Worm (Caenorhabditis elegans): ENCODE measurements around the gene C06A12.3.

Gene C06A12.3

DNA sequence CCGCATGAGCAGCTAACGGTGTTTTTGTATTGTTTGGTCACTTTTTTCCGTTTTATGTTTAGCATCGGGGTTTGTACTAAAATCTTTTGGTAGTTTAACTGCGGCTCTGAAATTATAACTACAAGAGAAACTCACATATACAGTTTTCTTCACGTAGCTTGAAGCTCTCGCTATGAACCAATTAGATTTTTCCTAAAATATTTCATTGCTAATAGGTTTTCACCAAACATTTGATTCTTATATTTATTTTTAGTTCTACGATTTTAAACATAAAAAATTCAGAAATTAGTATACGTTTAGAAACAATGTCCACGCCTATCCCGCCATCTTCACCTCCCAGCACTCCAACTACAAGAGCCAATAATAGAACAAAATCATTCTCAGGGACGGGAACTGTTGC is at the start of gene C06A12.3:
Gene C06A12.3 (plus strand): TSS at position 301 of the 400 bp plus-strand sequence.
- no peak for TF ChIP-seq dao-5 (tag; optimal IDR thresholded peaks at IDR 0.05)
- no peak for TF ChIP-seq W03F9.2 (tag; optimal IDR thresholded peaks at IDR 0.05)
- TF ChIP-seq him-1 (tag; optimal IDR thresholded peaks at IDR 0.05), result no peak

DNA sequence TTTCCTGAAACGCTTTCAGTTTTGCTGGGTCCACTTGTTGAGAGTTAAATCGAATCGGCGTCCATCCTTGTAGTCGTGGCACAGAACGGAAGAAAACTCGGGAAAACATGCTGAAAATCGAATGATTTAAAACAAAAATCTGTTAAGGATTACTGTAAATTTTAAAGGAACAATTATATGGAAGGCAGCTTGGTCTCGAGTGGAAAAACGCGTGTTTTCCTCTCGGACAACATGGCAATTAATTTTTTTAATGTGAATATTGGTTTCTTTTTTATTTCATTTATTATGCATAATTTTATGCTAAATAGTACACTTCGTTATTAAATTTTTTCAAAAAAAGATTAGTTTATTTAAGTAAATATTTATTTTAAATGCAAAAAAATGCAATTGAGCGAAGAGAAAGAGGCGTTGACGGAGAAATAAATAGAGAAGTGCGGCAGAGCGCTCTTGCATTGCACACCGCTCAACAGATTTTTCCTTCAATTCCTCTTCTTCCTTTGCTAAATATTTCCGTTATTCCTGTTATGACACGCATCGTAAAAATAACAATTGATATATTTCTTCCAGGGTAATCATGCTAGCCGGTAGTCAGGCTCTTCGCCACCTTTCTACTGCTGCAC is 47.4 kb upstream of the C06A12.3 start, which contains the start of the genes C30H6.9 and dlat-2:
Gene C30H6.9 (minus strand): TSS at position 110 of the 620 bp plus-strand sequence.
Gene dlat-2 (plus strand): TSS at position 566 of the 620 bp plus-strand sequence.
- TF ChIP-seq W03F9.2 (tag; optimal IDR thresholded peaks at IDR 0.05) (peak; percentile 76), him-1 (tag; optimal IDR thresholded peaks at IDR 0.05) (no peak)

DNA sequence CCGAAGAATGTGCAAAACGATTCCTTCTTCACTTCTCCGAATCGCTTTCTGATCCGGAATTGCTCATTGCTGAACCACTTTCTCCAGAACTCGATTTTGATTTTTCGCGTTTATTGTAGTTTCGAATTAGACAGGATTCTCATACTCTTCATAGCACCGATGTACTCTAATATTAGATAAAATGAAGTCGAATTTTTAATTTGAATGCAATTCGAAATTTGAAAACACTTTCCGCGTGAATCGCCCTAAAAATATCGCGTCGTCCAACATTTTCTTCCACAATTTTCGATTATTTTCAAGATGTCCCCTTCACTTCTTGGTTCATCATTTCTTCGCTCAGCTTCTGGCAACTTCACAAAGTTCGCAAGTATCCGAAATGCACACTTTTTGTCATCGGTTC is 45.5 kb upstream of the C06A12.3 start, which contains the start of gene C30H6.8:
Gene C30H6.8 (plus strand): TSS at position 301 of the 400 bp plus-strand sequence.
- TF ChIP-seq W03F9.2 (tag; optimal IDR thresholded peaks at IDR 0.05) (no peak), dao-5 (tag; optimal IDR thresholded peaks at IDR 0.05) (no peak), him-1 (tag; optimal IDR thresholded peaks at IDR 0.05) (no peak)

DNA sequence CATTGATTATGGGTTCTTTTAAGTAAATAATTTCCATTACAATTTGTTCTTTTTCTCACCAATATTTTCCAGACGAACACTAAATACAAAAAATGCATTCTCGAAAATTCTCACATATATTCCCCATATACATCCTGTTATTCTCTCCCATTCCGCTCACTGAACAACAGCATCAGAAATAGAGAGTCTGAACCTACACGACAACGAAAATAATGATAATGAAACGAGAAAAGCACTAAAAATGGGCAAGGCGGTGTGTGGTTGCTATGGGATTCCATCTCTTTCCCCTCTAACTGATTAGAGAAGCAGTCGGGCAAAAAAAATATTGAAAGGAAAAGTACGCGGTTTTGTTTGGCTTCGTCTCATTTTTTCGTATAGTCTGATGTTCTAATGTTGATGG is 44.5 kb upstream of the C06A12.3 start, which contains the start of gene C30H6.12:
Gene C30H6.12 (plus strand): TSS at position 301 of the 400 bp plus-strand sequence.
- TF ChIP-seq him-1 (tag; optimal IDR thresholded peaks at IDR 0.05), result no peak
- no peak for TF ChIP-seq dao-5 (tag; optimal IDR thresholded peaks at IDR 0.05)
- TF ChIP-seq W03F9.2 (tag; optimal IDR thresholded peaks at IDR 0.05), result no peak

DNA sequence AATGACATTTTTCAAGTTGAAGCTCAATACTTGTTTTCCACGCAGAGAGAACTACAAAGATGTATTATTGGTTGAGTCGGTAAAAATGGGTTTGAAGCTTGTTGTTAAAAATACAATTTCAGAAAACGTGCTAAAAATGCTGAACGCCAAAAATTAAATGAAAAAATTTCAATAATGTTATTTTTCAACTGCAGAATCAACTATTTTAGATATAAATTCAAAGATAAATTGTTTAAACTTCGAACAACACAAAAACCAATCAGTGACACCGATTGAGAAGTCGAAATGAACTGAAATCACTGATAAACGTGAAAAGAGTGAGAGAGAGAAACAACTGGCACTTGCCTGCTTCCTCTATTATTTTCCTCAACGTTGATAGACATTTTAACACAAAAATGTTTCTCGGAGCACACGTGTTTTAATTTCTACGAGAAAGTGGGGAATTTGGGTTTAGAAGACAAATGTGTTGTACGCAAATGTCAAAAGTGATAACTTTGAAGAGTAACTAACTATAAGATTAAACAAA is 40.0 kb upstream of the C06A12.3 start, which contains the start of gene T02D1.8:
Gene T02D1.8 (minus strand): TSS at position 51 of the 526 bp plus-strand sequence.
- TF ChIP-seq him-1 (tag; optimal IDR thresholded peaks at IDR 0.05) (no peak), W03F9.2 (tag; optimal IDR thresholded peaks at IDR 0.05) (no peak), dao-5 (tag; optimal IDR thresholded peaks at IDR 0.05) (no peak)

DNA sequence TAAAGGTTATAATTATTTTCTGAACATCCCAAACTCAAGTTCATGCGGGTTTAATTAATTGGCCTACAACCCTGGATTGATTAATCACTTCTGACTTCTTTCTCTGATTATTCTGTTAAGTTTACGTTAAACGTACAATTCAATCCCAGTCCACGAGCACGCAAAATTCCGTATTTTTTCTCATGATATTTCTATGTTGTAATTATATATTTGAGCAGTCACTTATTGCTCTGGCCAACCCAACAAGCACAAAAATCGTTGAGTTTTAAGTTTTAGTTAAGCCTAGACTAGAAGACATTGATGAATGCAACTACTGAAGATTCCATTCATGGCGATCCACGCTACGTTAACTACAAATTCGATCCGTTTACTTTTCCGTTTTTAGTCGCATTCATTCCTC is 31.6 kb upstream of the C06A12.3 start, which contains the start of gene sru-15:
Gene sru-15 (plus strand): TSS at position 301 of the 400 bp plus-strand sequence.
- TF ChIP-seq W03F9.2 (tag; optimal IDR thresholded peaks at IDR 0.05), result no peak
- no peak for TF ChIP-seq him-1 (tag; optimal IDR thresholded peaks at IDR 0.05)
- TF ChIP-seq dao-5 (tag; optimal IDR thresholded peaks at IDR 0.05), result no peak

DNA sequence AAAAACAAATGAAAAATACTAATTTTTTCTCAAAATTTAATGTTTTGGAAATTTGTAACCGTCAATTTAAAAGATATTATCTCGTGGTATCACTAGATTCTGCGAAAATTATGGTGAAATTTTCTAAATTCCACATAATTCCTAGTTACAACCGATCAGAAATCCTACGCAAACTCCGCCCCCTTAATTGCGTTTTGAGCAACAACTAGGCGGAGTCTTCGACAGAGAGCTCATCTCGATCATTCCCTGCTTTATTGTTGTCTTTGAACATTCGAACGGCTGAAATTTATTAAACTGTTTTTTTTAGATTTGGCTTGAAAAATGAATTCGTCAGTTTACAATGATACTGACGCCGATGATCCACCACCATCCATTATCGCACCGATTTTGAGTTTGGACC is 28.1 kb upstream of the C06A12.3 start, which contains the start of gene T02D1.4:
Gene T02D1.4 (plus strand): TSS at position 301 of the 400 bp plus-strand sequence.
- no peak for TF ChIP-seq W03F9.2 (tag; optimal IDR thresholded peaks at IDR 0.05)
- no peak for TF ChIP-seq dao-5 (tag; optimal IDR thresholded peaks at IDR 0.05)
- TF ChIP-seq him-1 (tag; optimal IDR thresholded peaks at IDR 0.05), result no peak

DNA sequence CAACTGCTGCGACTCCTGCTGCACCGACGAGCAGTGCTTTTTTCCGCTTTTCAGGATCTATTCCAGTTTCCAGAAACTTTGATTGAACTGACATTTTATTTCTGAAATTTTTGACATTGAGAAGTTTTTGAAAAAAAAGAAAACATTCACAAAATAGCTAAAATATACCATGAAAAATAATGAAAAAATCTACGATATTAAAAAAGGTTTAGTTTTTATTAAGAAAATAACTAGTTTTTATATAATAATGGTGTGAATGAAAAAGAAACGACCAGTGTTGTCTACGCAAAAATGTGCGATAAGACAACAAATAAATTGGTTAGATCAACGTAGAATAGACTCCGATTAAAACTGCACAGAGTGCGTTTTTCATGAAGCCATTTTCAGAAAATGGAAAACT is 22.0 kb upstream of the C06A12.3 start, which contains the start of gene pmp-4:
Gene pmp-4 (minus strand): TSS at position 101 of the 400 bp plus-strand sequence.
- TF ChIP-seq him-1 (tag; optimal IDR thresholded peaks at IDR 0.05) (no peak), W03F9.2 (tag; optimal IDR thresholded peaks at IDR 0.05) (no peak), dao-5 (tag; optimal IDR thresholded peaks at IDR 0.05) (no peak)

DNA sequence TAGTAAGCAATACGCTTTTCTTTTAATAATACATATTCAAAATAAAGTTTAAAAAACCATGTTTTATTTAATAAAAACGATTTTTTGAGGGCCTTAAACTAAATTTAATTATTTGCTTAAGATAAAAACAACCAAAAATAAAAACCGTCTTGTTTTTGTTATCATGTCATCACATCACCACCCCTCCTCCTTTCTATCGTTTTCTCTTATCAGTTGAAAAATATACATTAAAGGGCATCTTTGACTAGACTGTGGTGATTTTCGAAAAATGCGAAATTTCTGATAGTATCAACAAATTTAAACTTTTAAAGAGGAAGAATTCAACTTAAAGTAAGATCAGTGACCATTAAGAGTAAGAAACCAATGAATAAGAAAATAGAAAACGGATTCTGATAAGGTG is 21.4 kb upstream of the C06A12.3 start:
- TF ChIP-seq dao-5 (tag; optimal IDR thresholded peaks at IDR 0.05) (no peak), W03F9.2 (tag; optimal IDR thresholded peaks at IDR 0.05) (no peak), him-1 (tag; optimal IDR thresholded peaks at IDR 0.05) (no peak)

DNA sequence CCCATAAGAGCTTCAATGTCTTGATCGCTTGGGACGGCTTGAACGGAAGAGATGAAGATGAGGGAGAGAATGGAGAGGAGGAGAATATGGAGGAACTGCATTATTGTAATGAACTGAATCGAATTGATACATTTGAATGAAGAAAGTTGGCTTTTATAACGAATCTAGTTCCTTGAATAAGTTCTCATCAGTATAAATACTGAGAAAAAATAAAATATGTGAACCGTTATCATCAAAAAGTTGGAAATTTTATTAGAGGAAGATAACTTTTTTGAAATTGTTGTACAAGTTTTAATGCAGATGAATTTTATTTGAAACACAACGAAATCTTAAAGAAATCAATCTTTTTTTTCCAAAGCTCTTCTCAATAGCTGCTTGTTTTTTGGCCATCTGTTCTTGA is 20.5 kb upstream of the C06A12.3 start, which contains the start of gene T02D1.7:
Gene T02D1.7 (minus strand): TSS at position 101 of the 400 bp plus-strand sequence.
- no peak for TF ChIP-seq W03F9.2 (tag; optimal IDR thresholded peaks at IDR 0.05)
- no peak for TF ChIP-seq him-1 (tag; optimal IDR thresholded peaks at IDR 0.05)
- no peak for TF ChIP-seq dao-5 (tag; optimal IDR thresholded peaks at IDR 0.05)

DNA sequence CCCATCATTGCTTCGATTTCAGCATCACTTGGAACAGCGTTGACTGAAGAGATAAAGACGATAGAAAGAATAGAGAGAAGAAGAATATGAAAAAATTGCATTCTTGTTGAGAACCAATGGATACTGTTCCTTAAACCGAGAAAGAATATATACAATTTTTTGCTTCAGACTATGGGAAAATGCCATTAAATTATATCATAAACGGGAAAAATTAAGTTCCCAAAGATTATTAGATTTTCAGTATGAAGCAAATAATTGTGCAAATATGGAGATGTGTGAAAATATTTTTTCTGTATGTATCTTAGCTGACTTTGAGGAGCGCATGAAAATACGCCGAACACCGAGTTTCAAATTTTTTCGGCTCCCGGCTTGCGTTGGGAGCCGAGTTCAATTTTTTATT is 20.0 kb upstream of the C06A12.3 start, which contains the start of gene T02D1.9:
Gene T02D1.9 (minus strand): TSS at position 101 of the 400 bp plus-strand sequence.
- TF ChIP-seq him-1 (tag; optimal IDR thresholded peaks at IDR 0.05) (no peak), dao-5 (tag; optimal IDR thresholded peaks at IDR 0.05) (no peak), W03F9.2 (tag; optimal IDR thresholded peaks at IDR 0.05) (no peak)

DNA sequence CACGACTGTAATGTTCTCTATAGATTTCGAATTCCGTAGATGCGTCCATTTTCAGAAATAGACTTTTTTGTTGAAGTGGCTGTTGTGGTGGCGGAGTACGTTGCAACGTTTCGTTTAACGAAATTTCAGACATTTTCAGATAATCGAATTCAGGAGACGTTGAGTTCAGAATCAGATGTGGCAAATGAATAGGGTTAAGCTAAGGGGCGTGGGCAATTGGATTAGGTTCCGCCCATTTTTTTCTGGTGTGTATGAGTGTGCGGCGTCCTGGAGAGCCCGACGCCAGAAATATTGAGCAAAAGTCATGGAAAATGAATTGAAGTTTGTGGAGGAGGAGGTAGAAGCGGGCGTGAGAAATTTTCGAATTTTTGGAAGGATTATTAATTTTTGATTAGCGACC is 14.2 kb upstream of the C06A12.3 start:
- TF ChIP-seq dao-5 (tag; optimal IDR thresholded peaks at IDR 0.05) (no peak), him-1 (tag; optimal IDR thresholded peaks at IDR 0.05) (no peak), W03F9.2 (tag; optimal IDR thresholded peaks at IDR 0.05) (no peak)

DNA sequence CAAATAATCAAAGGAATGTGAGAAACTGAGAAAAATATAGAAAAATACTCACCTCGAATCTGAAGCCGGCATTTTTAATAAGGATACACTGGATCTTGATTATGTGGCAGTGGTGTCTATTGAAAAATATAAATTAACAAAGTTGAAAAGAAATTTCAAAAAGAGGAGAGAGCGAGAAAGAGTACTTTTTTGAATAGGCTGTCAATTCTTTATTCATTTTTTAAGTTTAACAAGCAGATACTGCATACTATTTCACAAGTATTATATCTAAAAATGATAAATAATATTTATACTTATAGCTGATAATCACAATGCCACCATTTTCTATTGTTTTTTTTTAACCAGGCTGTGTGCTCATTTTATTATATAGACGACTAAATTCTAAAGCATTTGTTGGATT is 9.8 kb upstream of the C06A12.3 start, which contains the start of gene npr-26:
Gene npr-26 (minus strand): TSS at position 101 of the 400 bp plus-strand sequence.
- TF ChIP-seq W03F9.2 (tag; optimal IDR thresholded peaks at IDR 0.05) (no peak), him-1 (tag; optimal IDR thresholded peaks at IDR 0.05) (no peak), dao-5 (tag; optimal IDR thresholded peaks at IDR 0.05) (no peak)

DNA sequence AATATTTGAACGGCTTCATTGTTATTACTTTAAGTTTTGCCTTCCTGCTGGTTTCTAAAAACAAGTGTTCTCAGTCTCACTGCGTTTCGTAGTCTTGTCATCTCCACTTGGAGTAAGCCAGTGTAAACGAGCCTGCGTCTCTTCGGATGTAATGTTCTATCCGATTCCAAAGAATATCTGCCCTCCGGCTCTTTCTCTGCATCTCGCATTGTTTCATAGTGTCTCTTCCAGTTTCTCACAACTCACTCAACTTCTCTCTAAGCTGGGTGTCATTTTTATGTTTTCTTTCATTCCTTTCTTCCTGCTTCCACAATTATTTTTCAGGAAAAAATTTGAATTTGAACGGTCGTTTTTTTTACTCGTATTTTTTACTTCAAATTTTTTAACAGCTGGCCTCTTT is 553 bp upstream of the C06A12.3 start:
- TF ChIP-seq W03F9.2 (tag; optimal IDR thresholded peaks at IDR 0.05), result no peak
- no peak for TF ChIP-seq dao-5 (tag; optimal IDR thresholded peaks at IDR 0.05)
- no peak for TF ChIP-seq him-1 (tag; optimal IDR thresholded peaks at IDR 0.05)

Measured in whole organism, L4/young adult.